Worm (Caenorhabditis elegans) whole organism, L4 larva: ENCODE results near the gene scl-2.

ENCODE experiments used
- F44E2.7 ChIP-seq: fragments of 200-800 bp; sonication (Bioruptor generic); IDR thresholded peaks from 2 replicates; pipeline ENCODE4 v2.1.2; 2022; ENCODE audit warnings: missing genetic modification characterization, missing compliant biosample characterization
- Y105C5A.15 ChIP-seq: fragments of 200-800 bp; sonication (Bioruptor generic); IDR thresholded peaks from 2 replicates; pipeline ENCODE4 v1.3.6; 2022; ENCODE audit warnings: missing genetic modification characterization, missing compliant biosample characterization
- Y5F2A.4 ChIP-seq: fragments of 200-800 bp; sonication (Bioruptor generic); optimal IDR thresholded peaks from 2 replicates; lab custom pipeline; 2018; ENCODE audit warnings: mild to moderate bottlenecking, missing genetic modification characterization, missing compliant biosample characterization
- aha-1 ChIP-seq: fragments of 150-350 bp; peaks from one replicate; lab custom pipeline; 2014; ENCODE audit warnings: missing biosample characterization, missing genetic modification characterization
- aly-2 ChIP-seq: sonication (generic microtip); optimal IDR thresholded peaks from 2 replicates; lab custom pipeline; 2018; ENCODE audit warnings: missing biosample characterization, missing genetic modification characterization
- attf-4 ChIP-seq: sonication (generic microtip); optimal IDR thresholded peaks from 3 replicates; lab custom pipeline; 2017; ENCODE audit warnings: missing biosample characterization, missing genetic modification characterization
- ceh-20 ChIP-seq: fragments of 200-800 bp; sonication (Bioruptor generic); IDR thresholded peaks from 2 replicates; pipeline ENCODE4 v1.3.6; 2022; ENCODE audit warnings: missing genetic modification reagents, missing genetic modification characterization, missing compliant biosample characterization
- ces-1 ChIP-seq: fragments of 150-350 bp; sonication (generic microtip); optimal IDR thresholded peaks from 4 replicates; lab custom pipeline; 2014; ENCODE audit warnings: missing biosample characterization, missing genetic modification reagents, missing genetic modification characterization
- daf-16 ChIP-seq, 3 experiments: sonication (generic microtip); optimal IDR thresholded peaks; 2 replicates each; lab custom pipeline; 2016 to 2017; ENCODE audit warnings: missing genetic modification characterization in 3 of 3, missing genetic modification reagents in 3 of 3, mild to moderate bottlenecking in 2 of 3, missing compliant biosample characterization in 2 of 3, missing biosample characterization in 1 of 3, moderate library complexity in 1 of 3
- daf-19 ChIP-seq: fragments of 200-800 bp; sonication (Bioruptor generic); conservative IDR thresholded peaks from 2 replicates; pipeline ENCODE4 v1.3.6; 2022; ENCODE audit warnings: missing genetic modification characterization, missing compliant biosample characterization
- dmd-8 ChIP-seq: fragments of 200-800 bp; sonication (Bioruptor generic); IDR thresholded peaks from 2 replicates; pipeline ENCODE4 v1.3.6; 2022; ENCODE audit warnings: missing genetic modification characterization, missing compliant biosample characterization
- dve-1 ChIP-seq: sonication (generic microtip); optimal IDR thresholded peaks from 2 replicates; lab custom pipeline; 2017; ENCODE audit warnings: antibody characterized with exemption, mild to moderate bottlenecking, missing genetic modification characterization, missing compliant biosample characterization; ENCODE audit not compliant: insufficient read depth
- egl-27 ChIP-seq: sonication (generic microtip); optimal IDR thresholded peaks from 3 replicates; lab custom pipeline; 2017; ENCODE audit warnings: missing biosample characterization, missing genetic modification reagents, missing genetic modification characterization
- fkh-10 ChIP-seq: fragments of 150-350 bp; optimal IDR thresholded peaks from 2 replicates; lab custom pipeline; 2014; ENCODE audit warnings: missing biosample characterization, missing genetic modification reagents, missing genetic modification characterization
- hlh-11 ChIP-seq: fragments of 200-800 bp; sonication (Bioruptor generic); optimal IDR thresholded peaks from 2 replicates; lab custom pipeline; 2018; ENCODE audit warnings: mild to moderate bottlenecking, missing genetic modification characterization, missing compliant biosample characterization
- hlh-30 ChIP-seq: sonication (generic microtip); optimal IDR thresholded peaks from 2 replicates; lab custom pipeline; 2017; ENCODE audit warnings: antibody characterized with exemption, mild to moderate bottlenecking, missing genetic modification characterization, missing compliant biosample characterization; ENCODE audit not compliant: insufficient read depth
- hmg-1.1 ChIP-seq: fragments of 200-800 bp; sonication (Bioruptor generic); IDR thresholded peaks from 2 replicates; pipeline ENCODE4 v1.3.6; 2022; ENCODE audit warnings: missing genetic modification reagents, missing genetic modification characterization, missing compliant biosample characterization
- lim-7 ChIP-seq: fragments of 200-800 bp; sonication (Bioruptor generic); IDR thresholded peaks from 2 replicates; pipeline ENCODE4 v1.3.6; 2022; ENCODE audit warnings: missing genetic modification characterization, missing compliant biosample characterization
- lin-13 ChIP-seq: fragments of 150-350 bp; optimal IDR thresholded peaks from 2 replicates; lab custom pipeline; 2014; ENCODE audit warnings: missing biosample characterization, missing genetic modification reagents, missing genetic modification characterization
- lin-38 ChIP-seq: fragments of 200-800 bp; sonication (Bioruptor generic); IDR thresholded peaks from 2 replicates; pipeline ENCODE4 v1.3.6; 2022; ENCODE audit warnings: missing genetic modification reagents, missing genetic modification characterization, missing compliant biosample characterization
- lsy-2 ChIP-seq, 2 experiments: fragments of 150-350 bp in 1 of 2; sonication (generic microtip) in 1 of 2; optimal IDR thresholded peaks; 2 replicates each; lab custom pipeline; 2014 to 2017; ENCODE audit warnings: missing biosample characterization in 2 of 2, missing genetic modification characterization in 2 of 2
- madf-9 ChIP-seq: fragments of 200-800 bp; sonication (Bioruptor generic); conservative IDR thresholded peaks from 2 replicates; pipeline ENCODE4 v1.3.6; 2022; ENCODE audit warnings: missing genetic modification reagents, missing genetic modification characterization, missing compliant biosample characterization
- mdl-1 ChIP-seq, 2 experiments: fragments of 150-350 bp in 1 of 2; sonication (generic microtip) in 1 of 2; optimal IDR thresholded peaks; 2 replicates each; lab custom pipeline; 2014 to 2017; ENCODE audit warnings: missing biosample characterization in 2 of 2, missing genetic modification characterization in 2 of 2
- mdt-29 ChIP-seq: fragments of 200-800 bp; sonication (Bioruptor generic); IDR thresholded peaks from 2 replicates; pipeline ENCODE4 v1.3.6; 2022; ENCODE audit warnings: missing genetic modification reagents, missing genetic modification characterization, missing compliant biosample characterization
- mxl-2 ChIP-seq: fragments of 200-800 bp; sonication (Bioruptor generic); conservative IDR thresholded peaks from 2 replicates; pipeline ENCODE4 v1.3.6; 2022; ENCODE audit warnings: missing genetic modification reagents, missing genetic modification characterization, missing compliant biosample characterization
- nhr-11 ChIP-seq: fragments of 150-350 bp; optimal IDR thresholded peaks from 2 replicates; lab custom pipeline; 2014; ENCODE audit warnings: missing biosample characterization, missing genetic modification characterization
- nhr-111 ChIP-seq: fragments of 200-800 bp; sonication (Bioruptor generic); optimal IDR thresholded peaks from 2 replicates; lab custom pipeline; 2018; ENCODE audit warnings: mild to moderate bottlenecking, missing genetic modification characterization, missing compliant biosample characterization
- nhr-237 ChIP-seq: sonication (generic microtip); optimal IDR thresholded peaks from 2 replicates; lab custom pipeline; 2017; ENCODE audit warnings: missing biosample characterization, missing genetic modification characterization
- nhr-25 ChIP-seq: sonication (generic microtip); optimal IDR thresholded peaks from 2 replicates; lab custom pipeline; 2017; ENCODE audit warnings: missing genetic modification characterization, mild to moderate bottlenecking, missing compliant biosample characterization, antibody characterized with exemption, moderate library complexity, borderline replicate concordance; ENCODE audit not compliant: insufficient read depth
- nhr-28 ChIP-seq: fragments of 150-350 bp; optimal IDR thresholded peaks from 2 replicates; lab custom pipeline; 2014; ENCODE audit warnings: missing biosample characterization, missing genetic modification characterization
- pqm-1 ChIP-seq: sonication (generic microtip); optimal IDR thresholded peaks from 2 replicates; lab custom pipeline; 2017; ENCODE audit warnings: missing biosample characterization, missing genetic modification characterization
- sdz-12 ChIP-seq: fragments of 200-800 bp; sonication (Bioruptor generic); optimal IDR thresholded peaks from 2 replicates; lab custom pipeline; 2018; ENCODE audit warnings: mild to moderate bottlenecking, missing genetic modification characterization, missing compliant biosample characterization
- set-16 ChIP-seq: fragments of 200-800 bp; sonication (Bioruptor generic); IDR thresholded peaks from 2 replicates; pipeline ENCODE4 v1.3.6; 2022; ENCODE audit warnings: missing genetic modification reagents, missing genetic modification characterization, missing compliant biosample characterization
- spr-3 ChIP-seq: fragments of 200-800 bp; sonication (Bioruptor generic); optimal IDR thresholded peaks from 2 replicates; lab custom pipeline; 2018; ENCODE audit warnings: mild to moderate bottlenecking, missing genetic modification characterization, missing compliant biosample characterization
- tra-1 ChIP-seq: fragments of 200-800 bp; sonication (Bioruptor generic); IDR thresholded peaks from 2 replicates; pipeline ENCODE4 v1.3.6; 2022; ENCODE audit warnings: missing genetic modification reagents, missing genetic modification characterization, missing compliant biosample characterization
- unc-62 ChIP-seq, 3 experiments: fragments of 150-350 bp in 1 of 3; sonication (generic microtip); optimal IDR thresholded peaks in 2 of 3; peaks in 1 of 3; 1 replicate in 1 of 3; 2 replicates in 2 of 3; lab custom pipeline; 2014 to 2017; ENCODE audit warnings: missing biosample characterization in 3 of 3, missing genetic modification characterization in 3 of 3, missing genetic modification reagents in 3 of 3, missing genotype in 1 of 3
- zag-1 ChIP-seq: fragments of 150-350 bp; optimal IDR thresholded peaks from 2 replicates; lab custom pipeline; 2014; ENCODE audit warnings: missing biosample characterization, missing genetic modification characterization
- ztf-11 ChIP-seq: fragments of 150-350 bp; optimal IDR thresholded peaks from 2 replicates; lab custom pipeline; 2014; ENCODE audit warnings: missing biosample characterization, missing genetic modification characterization
- ztf-7 ChIP-seq: fragments of 150-350 bp; optimal IDR thresholded peaks from 2 replicates; lab custom pipeline; 2014; ENCODE audit warnings: missing biosample characterization, missing genetic modification characterization

scl-2 gene

DNA sequence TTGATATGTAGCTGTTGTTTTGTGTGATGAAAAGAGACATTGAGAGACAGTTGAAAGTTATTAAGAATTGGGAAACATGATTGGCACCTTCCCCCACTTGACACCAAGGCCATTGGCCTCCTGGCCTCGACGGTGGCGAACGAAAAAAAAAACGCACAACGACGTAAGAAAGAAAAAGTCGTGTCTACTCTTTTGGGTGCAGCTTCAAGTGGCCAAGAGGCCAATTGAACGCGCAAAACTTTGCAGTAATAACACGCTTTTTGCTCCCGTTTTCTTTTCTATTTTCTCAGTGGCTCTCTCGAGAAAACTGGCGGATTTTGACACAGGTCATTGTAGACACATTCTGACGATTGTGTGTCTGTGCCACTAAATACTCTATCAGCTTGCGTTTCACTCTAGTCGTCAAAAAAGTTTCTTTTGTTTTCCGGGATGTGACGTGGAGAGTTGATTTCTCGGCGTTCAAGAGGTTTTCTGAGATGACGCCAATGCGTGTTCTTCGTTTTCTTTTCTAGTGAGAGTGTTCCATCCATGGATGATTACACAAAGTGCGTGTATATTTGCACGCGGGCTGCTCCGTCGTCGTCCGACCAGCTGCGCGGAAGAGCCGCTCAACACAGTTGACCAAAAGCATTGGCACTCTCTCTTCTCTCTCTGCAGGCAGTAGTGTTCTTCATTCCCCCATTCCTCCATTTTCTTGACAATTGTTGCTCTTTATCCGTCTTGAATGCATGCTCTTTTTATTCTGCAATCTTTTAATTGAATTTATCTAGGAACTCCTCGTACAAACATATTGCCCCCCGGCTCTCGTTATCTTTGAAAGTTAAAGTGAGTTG, 26.8 kb upstream of the scl-2 start (continued):
- no peak for TF ChIP-seq attf-4 (tag; lab: Kevin White, UChicago)

DNA sequence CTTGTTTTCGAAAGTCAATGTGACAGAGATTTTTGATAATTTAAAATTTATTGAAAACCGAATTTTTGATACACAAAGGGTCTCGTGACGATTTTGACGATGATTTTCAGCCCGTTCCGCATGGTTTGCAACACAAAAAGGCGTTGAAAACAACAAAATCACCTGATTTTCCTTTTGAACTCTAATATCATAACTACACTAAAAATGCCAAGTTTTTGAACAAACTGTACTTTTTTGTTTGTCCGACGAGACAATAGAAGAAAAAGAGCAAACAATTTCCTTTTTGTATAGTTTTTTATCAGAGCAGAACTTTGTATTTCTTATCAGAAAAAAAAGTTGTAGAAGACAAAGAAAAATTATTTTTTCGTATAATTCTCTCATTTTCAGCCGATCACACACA, 25.4 kb upstream of the scl-2 start:
- TF ChIP-seq mdl-1 (tag; optimal IDR thresholded peaks at IDR 0.05; lab: Kevin White, UChicago) = peak in 1 of 2 experiments; percentile 12
- TF ChIP-seq lim-7 (GFP tag; lab: Robert Waterston, UW) = no peak
- no peak for TF ChIP-seq Y5F2A.4 (GFP tag; lab: Kevin White, UChicago)
- TF ChIP-seq nhr-237 (tag; lab: Kevin White, UChicago) = no peak
- TF ChIP-seq mxl-2 = no peak
- TF ChIP-seq dmd-8 (GFP tag; lab: Robert Waterston, UW) = no peak
- peak; percentile 28 for TF ChIP-seq hlh-11 (tag; lab: Kevin White, UChicago)
- no peak for TF ChIP-seq lsy-2 (tag; optimal IDR thresholded peaks at IDR 0.05; lab: Kevin White, UChicago)
- peak; percentile 70 for TF ChIP-seq aha-1
- TF ChIP-seq madf-9 (GFP tag; lab: Robert Waterston, UW) = no peak
- no peak for TF ChIP-seq aly-2 (tag; lab: Kevin White, UChicago)
- TF ChIP-seq nhr-28 (tag; lab: Kevin White, UChicago) = peak; percentile 21
- no peak for TF ChIP-seq daf-16 (GFP tag; optimal IDR thresholded peaks at IDR 0.05; lab: Kevin White, UChicago)
- TF ChIP-seq daf-16 (tag; optimal IDR thresholded peaks at IDR 0.05; lab: Kevin White, UChicago) = peak; percentile 56
- peak; percentile 48 for TF ChIP-seq hlh-30
- no peak for TF ChIP-seq lin-38
- no peak for TF ChIP-seq ces-1 (GFP tag; lab: Kevin White, UChicago)
- no peak for TF ChIP-seq fkh-10 (GFP tag; lab: Kevin White, UChicago)
- TF ChIP-seq daf-19 (GFP tag; lab: Robert Waterston, UW) = no peak
- TF ChIP-seq nhr-11 (tag; lab: Kevin White, UChicago) = no peak
- TF ChIP-seq hmg-1.1 (GFP tag; lab: Robert Waterston, UW) = no peak
- TF ChIP-seq tra-1 (GFP tag; lab: Robert Waterston, UW) = no peak
- peak; percentile 28 for TF ChIP-seq pqm-1 (tag; lab: Kevin White, UChicago)
- TF ChIP-seq mdt-29 (GFP tag; lab: Robert Waterston, UW) = no peak
- no peak for TF ChIP-seq nhr-25 (tag; lab: Kevin White, UChicago)
- no peak for TF ChIP-seq zag-1 (tag; lab: Kevin White, UChicago)
- TF ChIP-seq ceh-20 (GFP tag; lab: Robert Waterston, UW) = no peak
- peak; percentile 61 for TF ChIP-seq dve-1 (tag; lab: Kevin White, UChicago)
- TF ChIP-seq sdz-12 = no peak
- peak in 1 of 2 experiments; percentile 10 for TF ChIP-seq unc-62 (GFP tag; optimal IDR thresholded peaks at IDR 0.05 in 1 of 2; lab: Kevin White, UChicago)
- no peak for TF ChIP-seq unc-62 (tag; optimal IDR thresholded peaks at IDR 0.05; lab: Kevin White, UChicago)

DNA sequence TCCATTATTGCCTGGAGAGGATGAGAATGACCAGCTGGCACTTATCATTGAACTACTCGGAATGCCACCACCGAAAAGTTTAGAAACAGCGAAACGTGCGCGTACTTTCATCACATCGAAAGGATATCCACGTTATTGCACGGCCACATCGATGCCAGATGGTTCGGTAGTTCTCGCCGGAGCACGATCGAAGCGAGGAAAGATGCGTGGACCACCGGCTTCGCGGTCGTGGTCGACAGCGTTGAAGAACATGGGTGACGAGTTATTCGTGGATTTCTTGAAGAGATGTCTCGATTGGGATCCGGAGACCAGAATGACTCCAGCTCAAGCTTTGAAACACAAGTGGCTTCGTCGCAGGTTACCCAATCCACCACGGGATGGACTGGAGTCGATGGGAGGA, 24.0 kb upstream of the scl-2 start:
- TF ChIP-seq lin-13 (GFP tag; lab: Kevin White, UChicago) (no peak), set-16 (GFP tag; lab: Robert Waterston, UW) (peak; percentile 52), ztf-11 (no peak)
- TF ChIP-seq, all 104 proteins: peak for 1

DNA sequence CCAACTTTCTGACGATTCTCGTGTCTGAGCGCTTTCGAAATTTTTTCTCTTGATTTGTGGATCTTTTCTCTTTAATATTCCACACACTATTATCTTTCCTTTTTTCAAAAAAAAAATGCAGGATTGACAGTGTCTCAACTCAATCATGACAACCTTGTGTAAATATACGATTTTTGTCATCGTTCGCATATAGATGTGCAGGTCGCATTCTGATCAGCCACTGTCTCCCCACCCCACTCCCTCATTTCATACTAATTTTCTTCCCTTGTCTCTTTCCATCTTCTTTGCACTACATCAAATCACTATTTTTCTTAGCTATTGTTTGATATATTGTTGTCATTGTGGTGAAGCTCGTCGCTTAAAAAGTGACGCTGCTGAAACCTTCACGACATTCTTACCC, 22.2 kb upstream of the scl-2 start:
- 0 out of 2 replicates have a peak, but pooled peaks have one; percentile 22 for TF ChIP-seq lin-38
- peak; percentile 44 for TF ChIP-seq spr-3
- TF ChIP-seq dmd-8 (GFP tag; lab: Robert Waterston, UW) = peak; percentile 19; the same call in 1 of the 2 replicates
- TF ChIP-seq mdl-1 (tag; optimal IDR thresholded peaks at IDR 0.05; lab: Kevin White, UChicago) = no peak
- 0 out of 2 replicates have a peak, but pooled peaks have one; percentile 41 for TF ChIP-seq F44E2.7 (GFP tag; lab: Robert Waterston, UW)
- TF ChIP-seq egl-27 (tag; lab: Kevin White, UChicago) = no peak
- peak; percentile 40 for TF ChIP-seq nhr-111 (GFP tag; lab: Kevin White, UChicago)
- TF ChIP-seq Y105C5A.15 (GFP tag; lab: Robert Waterston, UW) = peak; percentile 7; the same call in 1 of the 2 replicates
- TF ChIP-seq ztf-7 (tag; lab: Kevin White, UChicago) = no peak
